Worm (Caenorhabditis elegans) whole organism, L3 larva: ENCODE data around the gene F09A5.3.

Experiments used
- fos-1 ChIP-seq: fragments of 150-350 bp; optimal IDR thresholded peaks from 2 replicates; lab custom pipeline; 2014; ENCODE audit warnings: missing biosample characterization, missing genetic modification characterization
- nhr-25 ChIP-seq: sonication (generic microtip); optimal IDR thresholded peaks from 2 replicates; lab custom pipeline; 2017; ENCODE audit warnings: missing biosample characterization, missing genetic modification characterization
- snpc-4 ChIP-seq: fragments of 150-350 bp; optimal IDR thresholded peaks from 2 replicates; lab custom pipeline; 2014; ENCODE audit warnings: missing biosample characterization, missing genetic modification characterization
- ztf-4 ChIP-seq: fragments of 150-350 bp; optimal IDR thresholded peaks from 2 replicates; lab custom pipeline; 2014; ENCODE audit warnings: missing biosample characterization, missing genetic modification characterization

ce11 chrX:13116380-13116779 is 25.0 kb upstream of the F09A5.3 start:
- TF ChIP-seq ztf-4: no peak
- no peak for TF ChIP-seq fos-1
- TF ChIP-seq nhr-25 (tag; lab: Kevin White, UChicago): no peak
- no peak for TF ChIP-seq snpc-4
